Fruit fly (Drosophila melanogaster): ENCODE measurements around the gene CG2656.

The CG2656 gene

DNA sequence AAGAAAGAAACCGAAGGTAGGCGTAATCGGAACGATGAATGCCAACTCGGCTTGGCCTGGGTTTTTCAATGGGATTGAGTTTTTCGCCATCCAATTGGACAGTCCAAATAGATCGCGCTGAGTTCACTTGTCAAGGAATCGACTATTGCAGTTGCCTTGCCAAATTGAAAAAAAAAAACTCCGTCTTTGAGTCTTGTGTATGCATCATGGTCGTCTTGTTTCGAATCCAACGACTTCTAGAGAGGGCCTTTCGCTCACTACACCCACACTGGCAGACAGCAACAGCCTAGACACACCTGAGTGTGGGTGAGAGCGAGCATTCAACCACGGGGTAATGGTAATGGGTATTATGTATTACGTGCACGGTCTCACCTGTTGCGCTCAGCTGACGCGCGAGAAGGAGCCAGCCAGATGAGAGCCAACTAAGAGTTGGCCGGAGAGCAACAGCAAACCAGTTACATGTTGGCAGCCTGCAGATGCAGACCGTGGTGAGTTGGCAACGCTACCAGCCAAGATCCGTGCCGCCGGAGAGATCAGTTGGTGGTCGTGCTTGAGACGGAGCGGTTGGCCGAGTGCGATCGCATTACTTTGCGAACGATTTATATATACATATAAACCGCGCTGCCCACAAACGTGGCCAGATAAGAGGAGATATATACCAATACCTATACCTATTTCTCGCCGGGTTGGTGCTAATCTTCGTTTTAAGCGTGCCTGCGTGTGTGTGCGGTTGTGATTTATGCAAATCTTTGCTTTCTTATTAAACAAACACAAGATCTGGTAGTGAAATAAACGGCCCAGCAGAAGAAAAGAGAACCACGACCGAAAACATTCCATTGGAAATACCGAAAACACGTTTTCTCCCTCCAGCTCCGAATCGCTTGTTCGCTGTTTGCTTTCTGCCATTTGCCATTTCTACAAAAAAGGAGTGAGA lies 18.1 kb downstream of the CG2656 start, which contains the start of gene sas (continued):
- TF ChIP-seq dsf (GFP tag; optimal IDR thresholded peaks at IDR 0.05; ENCODE audit: borderline replicate concordance) (no peak), N (GFP tag; optimal IDR thresholded peaks at IDR 0.05) (no peak)

DNA sequence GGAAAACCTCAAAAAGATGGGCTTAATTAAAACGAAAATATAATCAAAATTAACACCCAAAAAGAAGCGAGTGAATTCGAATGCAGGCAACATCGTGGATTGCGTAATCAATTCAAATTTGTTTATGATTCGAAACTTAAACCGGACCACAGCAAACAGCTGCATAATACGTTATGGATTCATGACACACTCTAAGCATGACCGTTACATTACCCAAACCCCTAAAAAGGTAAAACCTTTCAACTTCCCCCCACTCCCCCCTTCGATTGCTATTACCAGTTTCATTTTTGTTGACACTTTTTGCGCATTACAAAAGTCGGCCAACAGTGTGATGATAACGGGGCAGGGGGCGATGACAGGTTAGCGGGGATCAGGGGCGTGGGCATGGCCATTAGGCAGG lies 25.4 kb downstream of the CG2656 start:
- TF ChIP-seq Hr78 (GFP tag; optimal IDR thresholded peaks at IDR 0.05) (no peak), CrebA (GFP tag; optimal IDR thresholded peaks at IDR 0.05; ENCODE audit: borderline replicate concordance) (no peak), usp (GFP tag; optimal IDR thresholded peaks at IDR 0.05) (no peak), dmrt93B (GFP tag; optimal IDR thresholded peaks at IDR 0.05) (no peak), brk (GFP tag; optimal IDR thresholded peaks at IDR 0.05) (no peak), CG32264 (GFP tag; optimal IDR thresholded peaks at IDR 0.05) (no peak), ey (GFP tag; optimal IDR thresholded peaks at IDR 0.05) (no peak), HLH106 (tag; optimal IDR thresholded peaks at IDR 0.05) (no peak), br (GFP tag; optimal IDR thresholded peaks at IDR 0.05) (no peak), Mio (GFP tag; optimal IDR thresholded peaks at IDR 0.05) (no peak), Myc (optimal IDR thresholded peaks at IDR 0.05) (no peak), Jra (GFP tag; optimal IDR thresholded peaks at IDR 0.05) (no peak), dl (GFP tag; optimal IDR thresholded peaks at IDR 0.05; ENCODE audit: insufficient read depth in 1 of 2, partially characterized antibody in 2 of 2) (no peak), psq (GFP tag; optimal IDR thresholded peaks at IDR 0.05) (no peak), Hnf4 (GFP tag; optimal IDR thresholded peaks at IDR 0.05) (no peak), h (GFP tag; optimal IDR thresholded peaks at IDR 0.05) (no peak), sv (GFP tag; optimal IDR thresholded peaks at IDR 0.05) (no peak), N (GFP tag; optimal IDR thresholded peaks at IDR 0.05) (no peak), tai (GFP tag; optimal IDR thresholded peaks at IDR 0.05) (no peak), fru (GFP tag; optimal IDR thresholded peaks at IDR 0.05) (no peak)

DNA sequence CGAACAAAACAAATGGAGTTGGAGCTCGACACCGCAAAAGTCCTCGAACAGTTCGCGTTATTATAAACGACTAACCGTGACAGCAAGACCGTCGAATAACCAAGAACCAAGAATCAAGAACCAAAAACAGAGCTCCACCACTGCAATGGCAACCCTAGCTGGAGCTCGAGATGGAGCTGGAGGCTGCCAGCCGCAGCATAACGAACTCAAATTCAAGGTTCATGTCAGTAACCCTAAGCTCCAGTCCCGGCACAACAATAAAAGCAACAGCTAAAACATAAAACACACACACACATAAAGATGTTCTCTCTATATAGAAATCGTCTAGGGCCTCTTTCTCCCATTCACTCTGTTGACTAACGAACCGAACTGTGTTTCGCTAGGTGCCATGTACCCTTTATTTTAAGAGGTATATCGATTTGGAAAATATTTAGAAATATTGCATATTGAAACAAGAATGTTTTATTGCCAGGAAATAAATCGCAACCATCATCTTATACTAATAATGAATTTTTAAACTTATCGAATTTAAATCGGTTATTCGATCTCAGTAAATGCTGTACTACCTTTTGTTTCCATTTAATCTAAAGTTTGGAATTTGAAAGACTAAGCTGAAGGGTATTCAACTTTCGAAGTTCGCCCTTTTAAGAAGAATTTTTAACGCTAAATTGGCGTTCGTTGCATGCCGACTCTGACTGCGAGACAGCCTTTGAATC lies 27.0 kb downstream of the CG2656 start:
- TF ChIP-seq sage (GFP tag; optimal IDR thresholded peaks at IDR 0.05) (no peak), sv (GFP tag; optimal IDR thresholded peaks at IDR 0.05) (no peak), Vsx2 (GFP tag; optimal IDR thresholded peaks at IDR 0.05; ENCODE audit: partially characterized antibody) (no peak), HLH106 (tag; optimal IDR thresholded peaks at IDR 0.05) (no peak), N (GFP tag; optimal IDR thresholded peaks at IDR 0.05) (no peak), Rel (GFP tag; optimal IDR thresholded peaks at IDR 0.05) (no peak), Rel (tag; optimal IDR thresholded peaks at IDR 0.05) (no peak), dmrt93B (GFP tag; optimal IDR thresholded peaks at IDR 0.05) (no peak), GATAd (GFP tag; optimal IDR thresholded peaks at IDR 0.05) (no peak), Dfd (GFP tag; optimal IDR thresholded peaks at IDR 0.05) (no peak), Hnf4 (GFP tag; optimal IDR thresholded peaks at IDR 0.05) (no peak), brk (GFP tag; optimal IDR thresholded peaks at IDR 0.05) (no peak), OdsH (GFP tag; optimal IDR thresholded peaks at IDR 0.05) (peak; percentile 31), CG9705 (GFP tag; optimal IDR thresholded peaks at IDR 0.05) (no peak), CG32264 (GFP tag; optimal IDR thresholded peaks at IDR 0.05) (no peak), Abd-B (GFP tag; optimal IDR thresholded peaks at IDR 0.05) (no peak), ey (GFP tag; optimal IDR thresholded peaks at IDR 0.05) (peak; percentile 21), woc (GFP tag; optimal IDR thresholded peaks at IDR 0.05) (peak; percentile 57), Jra (GFP tag; optimal IDR thresholded peaks at IDR 0.05) (no peak), Sp1 (GFP tag; optimal IDR thresholded peaks at IDR 0.05) (peak; percentile 37), Hr78 (GFP tag; optimal IDR thresholded peaks at IDR 0.05) (no peak), jim (GFP tag; optimal IDR thresholded peaks at IDR 0.05) (no peak), CrebA (GFP tag; optimal IDR thresholded peaks at IDR 0.05; ENCODE audit: borderline replicate concordance) (no peak), tai (GFP tag; optimal IDR thresholded peaks at IDR 0.05) (no peak), Mio (GFP tag; optimal IDR thresholded peaks at IDR 0.05) (no peak), psq (GFP tag; optimal IDR thresholded peaks at IDR 0.05) (peak; percentile 10), foxo (GFP tag; optimal IDR thresholded peaks at IDR 0.05) (peak in 1 of 2 experiments; percentile 42), dsf (GFP tag; optimal IDR thresholded peaks at IDR 0.05; ENCODE audit: borderline replicate concordance) (no peak), usp (GFP tag; optimal IDR thresholded peaks at IDR 0.05) (no peak), Hr83 (GFP tag; optimal IDR thresholded peaks at IDR 0.05; ENCODE audit: poor library complexity, severe bottlenecking) (no peak), rgr (GFP tag; optimal IDR thresholded peaks at IDR 0.05) (no peak), h (GFP tag; optimal IDR thresholded peaks at IDR 0.05) (peak; percentile 41), pan (optimal IDR thresholded peaks at IDR 0.05) (no peak), Dif (GFP tag; optimal IDR thresholded peaks at IDR 0.05; ENCODE audit: partially characterized antibody) (no peak), lola (GFP tag; optimal IDR thresholded peaks at IDR 0.05) (no peak), dl (GFP tag; optimal IDR thresholded peaks at IDR 0.05; ENCODE audit: insufficient read depth in 1 of 2, partially characterized antibody in 2 of 2) (no peak), fru (GFP tag; optimal IDR thresholded peaks at IDR 0.05) (peak; percentile 47), Myc (optimal IDR thresholded peaks at IDR 0.05) (no peak), br (GFP tag; optimal IDR thresholded peaks at IDR 0.05) (no peak)

All from whole organism, wandering third instar larva.